Fruit fly (Drosophila melanogaster) whole organism, pupa: ENCODE results near the gene obe.

Source experiments
- CG10348 ChIP-seq: fragments of 200-800 bp; sonication (Bioruptor generic); IDR thresholded peaks from 2 replicates; pipeline ENCODE4 v1.3.6; 2022; ENCODE audit warnings: missing biosample characterization, missing genetic modification characterization
- CG12605 ChIP-seq: fragments of 200-800 bp; sonication (Bioruptor generic); IDR thresholded peaks from 2 replicates; pipeline ENCODE4 v1.3.6; 2022; ENCODE audit warnings: missing biosample characterization, missing genetic modification characterization
- CG15710 ChIP-seq: fragments of 200-800 bp; sonication (Bioruptor generic); optimal IDR thresholded peaks from 2 replicates; lab custom pipeline; 2018; ENCODE audit warnings: missing biosample characterization, mild to moderate bottlenecking, missing genetic modification characterization, moderate library complexity
- CG32121 ChIP-seq: fragments of 200-800 bp; sonication (Bioruptor generic); IDR thresholded peaks from 2 replicates; pipeline ENCODE4 v1.3.6; 2022; ENCODE audit warnings: missing biosample characterization, missing genetic modification characterization
- CG34367 ChIP-seq: fragments of 200-800 bp; sonication (Bioruptor generic); optimal IDR thresholded peaks from 2 replicates; lab custom pipeline; 2018; ENCODE audit warnings: missing biosample characterization, mild to moderate bottlenecking, missing genetic modification characterization
- D1 ChIP-seq: fragments of 200-800 bp; sonication (Bioruptor generic); optimal IDR thresholded peaks from 2 replicates; lab custom pipeline; 2018; ENCODE audit warnings: missing biosample characterization, mild to moderate bottlenecking, missing genetic modification characterization, moderate library complexity
- Ets98B ChIP-seq: fragments of 200-800 bp; sonication (Bioruptor generic); IDR thresholded peaks from 2 replicates; pipeline ENCODE4 v1.3.6; 2022; ENCODE audit warnings: missing biosample characterization, missing genetic modification characterization
- Pif1A ChIP-seq: fragments of 200-800 bp; sonication (Bioruptor generic); optimal IDR thresholded peaks from 3 replicates; lab custom pipeline; 2016; ENCODE audit warnings: missing biosample characterization, missing genetic modification characterization
- fd96Ca ChIP-seq: fragments of 200-800 bp; sonication (Bioruptor generic); IDR thresholded peaks from 3 replicates; pipeline ENCODE4 v1.3.6; 2022; ENCODE audit warnings: missing biosample characterization, missing genetic modification characterization

dm6 chr3R:15481606-15482005 lies 4.2 kb upstream of the obe start, which contains the start of gene B9d1:
- TF ChIP-seq fd96Ca (GFP tag; lab: Robert Waterston, UW) (no peak), Ets98B (GFP tag; lab: Robert Waterston, UW) (no peak), CG15710 (tag; lab: Kevin White, UChicago) (no peak), CG10348 (GFP tag; lab: Robert Waterston, UW) (no peak), CG34367 (tag; lab: Kevin White, UChicago) (no peak), D1 (tag; lab: Kevin White, UChicago) (no peak), CG12605 (GFP tag; lab: Robert Waterston, UW) (no peak), CG32121 (no peak), Pif1A (GFP tag; lab: Kevin White, UChicago) (no peak)
